Fruit fly (Drosophila melanogaster) whole organism: ENCODE results near the gene CG17272.

Experiments
- CG8478 ChIP-seq: fragments of >200 bp; optimal IDR thresholded peaks from 2 replicates; lab custom pipeline; 2018; ENCODE audit warnings: inconsistent platforms
- psq ChIP-seq: fragments of >200 bp; optimal IDR thresholded peaks from 2 replicates; lab custom pipeline; 2017

DNA sequence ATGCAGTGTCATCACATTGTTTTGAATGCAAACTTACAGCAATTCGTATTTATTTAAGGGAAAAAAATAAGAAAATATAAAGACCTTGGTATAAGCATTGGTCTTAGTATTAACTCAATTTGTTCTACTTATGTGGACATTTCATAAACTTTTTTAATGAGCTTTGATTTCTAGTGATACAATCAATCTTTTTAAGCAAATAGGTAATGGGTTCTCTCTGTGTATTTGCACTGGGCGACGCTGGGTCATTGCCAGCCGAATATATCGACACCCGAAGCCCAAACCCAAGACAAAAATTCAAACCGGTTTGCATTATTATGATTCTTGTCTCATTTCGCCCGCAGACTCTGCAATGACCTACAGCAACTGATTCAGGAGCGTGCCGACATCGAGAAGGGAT lies 11.5 kb upstream of the CG17272 start:
- TF ChIP-seq CG8478 (lab: Kevin White, UChicago), result no peak
- TF ChIP-seq psq, result no peak
